Fruit fly (Drosophila melanogaster) whole organism, embryonic: ENCODE data around the gene CG31287.
A peak's percentile ranks its signal among the peaks of the same experiment; 100 is the strongest.

Experiments
- CG10321 ChIP-seq: fragments of 200-800 bp; sonication (Bioruptor generic); IDR thresholded peaks from 2 replicates; pipeline ENCODE4 v1.3.6; 2022; ENCODE audit warnings: missing biosample characterization, missing genetic modification characterization
- CG10366 ChIP-seq: fragments of 200-800 bp; sonication (Bioruptor generic); IDR thresholded peaks from 2 replicates; pipeline ENCODE4 v1.3.6; 2022; ENCODE audit warnings: missing biosample characterization, missing genetic modification characterization
- CG10959 ChIP-seq: fragments of 200-800 bp; sonication (Bioruptor generic); IDR thresholded peaks from 2 replicates; pipeline ENCODE4 v1.3.6; 2022; ENCODE audit warnings: missing biosample characterization, missing genetic modification characterization
- CG11247 ChIP-seq: fragments of 200-800 bp; sonication (Bioruptor generic); IDR thresholded peaks from 2 replicates; pipeline ENCODE4 v1.3.6; 2022; ENCODE audit warnings: missing biosample characterization, missing genetic modification characterization
- CG13894 ChIP-seq: fragments of 200-800 bp; sonication (Bioruptor generic); optimal IDR thresholded peaks from 3 replicates; lab custom pipeline; 2018; ENCODE audit warnings: missing biosample characterization, mild to moderate bottlenecking, missing genetic modification characterization, moderate library complexity
- CG14050 ChIP-seq: fragments of 200-800 bp; sonication (Bioruptor generic); IDR thresholded peaks from 3 replicates; pipeline ENCODE4 v1.3.6; 2022; ENCODE audit warnings: missing biosample characterization, missing genetic modification characterization
- CG14710 ChIP-seq: fragments of 200-800 bp; sonication (Bioruptor generic); optimal IDR thresholded peaks from 3 replicates; lab custom pipeline; 2019; ENCODE audit warnings: missing biosample characterization, mild to moderate bottlenecking, missing genetic modification characterization, moderate library complexity
- CG2875 ChIP-seq: fragments of 200-800 bp; sonication (Bioruptor generic); optimal IDR thresholded peaks from 2 replicates; lab custom pipeline; 2017; ENCODE audit warnings: missing biosample characterization, mild to moderate bottlenecking, missing genetic modification characterization, missing genetic modification reagents
- CG3281 ChIP-seq: fragments of 200-800 bp; sonication (Bioruptor generic); optimal IDR thresholded peaks from 3 replicates; lab custom pipeline; 2017; ENCODE audit warnings: missing biosample characterization, mild to moderate bottlenecking, missing genetic modification characterization
- CG4404 ChIP-seq: fragments of 200-800 bp; sonication (Bioruptor generic); IDR thresholded peaks from 2 replicates; pipeline ENCODE4 v1.3.6; 2022; ENCODE audit warnings: missing biosample characterization, missing genetic modification characterization
- CG4617 ChIP-seq: fragments of 200-800 bp; sonication (Bioruptor generic); optimal IDR thresholded peaks from 3 replicates; lab custom pipeline; 2016; ENCODE audit warnings: missing biosample characterization, missing genetic modification characterization, borderline replicate concordance
- CG6254 ChIP-seq: fragments of 200-800 bp; sonication (Bioruptor generic); optimal IDR thresholded peaks from 3 replicates; lab custom pipeline; 2017; ENCODE audit warnings: mild to moderate bottlenecking, missing biosample characterization, missing genetic modification reagents, missing genetic modification characterization
- CG6813 ChIP-seq: fragments of 200-800 bp; sonication (Bioruptor generic); optimal IDR thresholded peaks from 2 replicates; lab custom pipeline; 2017; ENCODE audit warnings: missing biosample characterization, missing genetic modification characterization, mild to moderate bottlenecking, moderate library complexity, missing genetic modification reagents
- CG7963 ChIP-seq: fragments of 200-800 bp; sonication (Bioruptor generic); IDR thresholded peaks from 3 replicates; pipeline ENCODE4 v1.3.6; 2022; ENCODE audit warnings: missing biosample characterization, missing genetic modification characterization; ENCODE audit not compliant: partially characterized antibody
- CG7987 ChIP-seq: fragments of 200-800 bp; sonication (Bioruptor generic); optimal IDR thresholded peaks from 2 replicates; lab custom pipeline; 2018; ENCODE audit warnings: missing biosample characterization, mild to moderate bottlenecking, missing genetic modification characterization, moderate library complexity
- CG8924 ChIP-seq: fragments of 200-800 bp; optimal IDR thresholded peaks from 3 replicates; lab custom pipeline; 2019; ENCODE audit warnings: missing biosample characterization, mild to moderate bottlenecking, missing genetic modification characterization, moderate library complexity
- CG9215 ChIP-seq: fragments of 200-800 bp; sonication (Bioruptor generic); IDR thresholded peaks from 2 replicates; pipeline ENCODE4 v1.3.6; 2022; ENCODE audit warnings: missing biosample characterization, missing genetic modification characterization
- CkIIα-i1 ChIP-seq: fragments of 200-800 bp; sonication (Bioruptor generic); IDR thresholded peaks from 2 replicates; pipeline ENCODE4 v1.3.6; 2022; ENCODE audit warnings: missing biosample characterization, missing genetic modification characterization
- Doc3 ChIP-seq: fragments of 200-800 bp; sonication (Bioruptor generic); IDR thresholded peaks from 3 replicates; pipeline ENCODE4 v1.3.6; 2022; ENCODE audit warnings: missing biosample characterization, missing genetic modification characterization; ENCODE audit not compliant: partially characterized antibody
- Fer2 ChIP-seq: fragments of 200-800 bp; sonication (Bioruptor generic); optimal IDR thresholded peaks from 2 replicates; lab custom pipeline; 2018; ENCODE audit warnings: missing biosample characterization, mild to moderate bottlenecking, missing genetic modification characterization, moderate library complexity
- H2.0 ChIP-seq: fragments of 200-800 bp; sonication (Bioruptor generic); IDR thresholded peaks from 2 replicates; pipeline ENCODE4 v1.3.6; 2022; ENCODE audit warnings: missing biosample characterization, missing genetic modification characterization
- HLH4C ChIP-seq: fragments of 200-800 bp; sonication (Bioruptor generic); IDR thresholded peaks from 3 replicates; pipeline ENCODE4 v1.3.6; 2022; ENCODE audit warnings: missing biosample characterization, missing genetic modification characterization; ENCODE audit not compliant: partially characterized antibody
- Myb ChIP-seq: fragments of 200-800 bp; sonication (Bioruptor generic); optimal IDR thresholded peaks from 2 replicates; lab custom pipeline; 2016; ENCODE audit warnings: missing biosample characterization, missing genetic modification characterization
- NFAT ChIP-seq: fragments of 200-800 bp; sonication (Bioruptor generic); IDR thresholded peaks from 2 replicates; pipeline ENCODE4 v1.3.6; 2022; ENCODE audit warnings: missing biosample characterization, missing genetic modification characterization
- Optix ChIP-seq: fragments of 200-800 bp; sonication (Bioruptor generic); IDR thresholded peaks from 3 replicates; pipeline ENCODE4 v1.3.6; 2022; ENCODE audit warnings: missing biosample characterization, missing genetic modification characterization
- Poxn ChIP-seq: fragments of 200-800 bp; sonication (Bioruptor generic); IDR thresholded peaks from 2 replicates; pipeline ENCODE4 v1.3.6; 2022; ENCODE audit warnings: missing biosample characterization, missing genetic modification characterization
- Xbp1 ChIP-seq: fragments of 200-800 bp; sonication (Bioruptor generic); optimal IDR thresholded peaks from 3 replicates; lab custom pipeline; 2016; ENCODE audit warnings: missing biosample characterization, mild to moderate bottlenecking, missing genetic modification characterization
- ab ChIP-seq: fragments of 200-800 bp; sonication (Bioruptor generic); optimal IDR thresholded peaks from 2 replicates; lab custom pipeline; 2016; ENCODE audit warnings: missing biosample characterization, missing genetic modification characterization
- az2 ChIP-seq: fragments of 200-800 bp; sonication (Bioruptor generic); optimal IDR thresholded peaks from 3 replicates; lab custom pipeline; 2016; ENCODE audit warnings: missing biosample characterization, missing genetic modification characterization
- bab2 ChIP-seq: fragments of 200-800 bp; sonication (Bioruptor generic); optimal IDR thresholded peaks from 2 replicates; lab custom pipeline; 2016; ENCODE audit warnings: missing biosample characterization, missing genetic modification characterization
- caup ChIP-seq: fragments of 200-800 bp; sonication (Bioruptor generic); optimal IDR thresholded peaks from 3 replicates; lab custom pipeline; 2017; ENCODE audit warnings: missing biosample characterization, mild to moderate bottlenecking, missing genetic modification characterization, moderate library complexity; ENCODE audit not compliant: severe bottlenecking
- crol ChIP-seq: fragments of 200-800 bp; sonication (Bioruptor generic); IDR thresholded peaks from 2 replicates; pipeline ENCODE4 v1.3.6; 2022; ENCODE audit warnings: missing biosample characterization, missing genetic modification characterization
- dysf ChIP-seq: fragments of 200-800 bp; sonication (Bioruptor generic); IDR thresholded peaks from 3 replicates; pipeline ENCODE4 v1.3.6; 2022; ENCODE audit warnings: missing biosample characterization, missing genetic modification characterization
- ems ChIP-seq: fragments of 200-800 bp; sonication (Bioruptor generic); optimal IDR thresholded peaks from 3 replicates; lab custom pipeline; 2016; ENCODE audit warnings: missing biosample characterization, missing genetic modification characterization
- esg ChIP-seq: fragments of 200-800 bp; sonication (Bioruptor generic); conservative IDR thresholded peaks from 2 replicates; pipeline ENCODE4 v1.3.6; 2022; ENCODE audit warnings: missing biosample characterization, missing genetic modification characterization
- eyg ChIP-seq: fragments of 200-800 bp; sonication (Bioruptor generic); optimal IDR thresholded peaks from 3 replicates; lab custom pipeline; 2016; ENCODE audit warnings: missing biosample characterization, missing genetic modification characterization
- fu2 ChIP-seq: fragments of 200-800 bp; sonication (Bioruptor generic); optimal IDR thresholded peaks from 2 replicates; lab custom pipeline; 2016; ENCODE audit warnings: missing biosample characterization, missing genetic modification characterization
- gro ChIP-seq: fragments of 200-800 bp; sonication (Bioruptor generic); optimal IDR thresholded peaks from 2 replicates; lab custom pipeline; 2016; ENCODE audit warnings: missing biosample characterization, missing genetic modification characterization
- inv ChIP-seq: fragments of 200-800 bp; sonication (Bioruptor generic); IDR thresholded peaks from 2 replicates; pipeline ENCODE4 v1.3.6; 2022; ENCODE audit warnings: missing biosample characterization, missing genetic modification characterization; ENCODE audit not compliant: partially characterized antibody
- jigr1 ChIP-seq: fragments of 200-800 bp; sonication (Bioruptor generic); IDR thresholded peaks from 3 replicates; pipeline ENCODE4 v1.3.6; 2022; ENCODE audit warnings: missing biosample characterization, missing genetic modification characterization
- mam ChIP-seq: fragments of 200-800 bp; sonication (Bioruptor generic); optimal IDR thresholded peaks from 3 replicates; lab custom pipeline; 2016; ENCODE audit warnings: missing biosample characterization, missing genetic modification characterization
- mirr ChIP-seq: fragments of 200-800 bp; sonication (Bioruptor generic); optimal IDR thresholded peaks from 3 replicates; lab custom pipeline; 2018; ENCODE audit warnings: missing biosample characterization, mild to moderate bottlenecking, missing genetic modification characterization
- prd ChIP-seq, 3 experiments: fragments of >200 bp in 2 of 3; fragments of 200-800 bp in 1 of 3; sonication (Bioruptor generic) in 1 of 3; optimal IDR thresholded peaks in 2 of 3; IDR thresholded peaks in 1 of 3; 2 replicates in 2 of 3; 3 replicates in 1 of 3; pipeline versions ENCODE4 v1.3.6 to Lab custom; 2017 to 2022; ENCODE audit warnings: missing biosample characterization in 1 of 3, missing genetic modification characterization in 1 of 3
- slou ChIP-seq: fragments of 200-800 bp; sonication (Bioruptor generic); optimal IDR thresholded peaks from 3 replicates; lab custom pipeline; 2016; ENCODE audit warnings: missing biosample characterization, missing genetic modification characterization
- sug ChIP-seq: fragments of 200-800 bp; optimal IDR thresholded peaks from 2 replicates; lab custom pipeline; 2019; ENCODE audit warnings: missing biosample characterization, mild to moderate bottlenecking, missing genetic modification characterization, moderate library complexity
- tup ChIP-seq: fragments of 200-800 bp; sonication (Bioruptor generic); optimal IDR thresholded peaks from 2 replicates; lab custom pipeline; 2016; ENCODE audit warnings: missing biosample characterization, mild to moderate bottlenecking, missing genetic modification characterization, moderate library complexity
- twi ChIP-seq: fragments of 200-800 bp; optimal IDR thresholded peaks from 2 replicates; lab custom pipeline; 2019; ENCODE audit warnings: missing biosample characterization, mild to moderate bottlenecking, missing genetic modification characterization, moderate library complexity
- unc-4 ChIP-seq: fragments of 200-800 bp; sonication (Bioruptor generic); IDR thresholded peaks from 2 replicates; pipeline ENCODE4 v1.3.6; 2022; ENCODE audit warnings: missing biosample characterization, missing genetic modification characterization; ENCODE audit not compliant: partially characterized antibody
- wdn ChIP-seq: fragments of 200-800 bp; sonication (Bioruptor generic); IDR thresholded peaks from 2 replicates; pipeline ENCODE4 v1.3.6; 2022; ENCODE audit warnings: missing biosample characterization, missing genetic modification characterization
- yki ChIP-seq: fragments of >200 bp; optimal IDR thresholded peaks from 3 replicates; lab custom pipeline; 2018

Gene CG31287

DNA sequence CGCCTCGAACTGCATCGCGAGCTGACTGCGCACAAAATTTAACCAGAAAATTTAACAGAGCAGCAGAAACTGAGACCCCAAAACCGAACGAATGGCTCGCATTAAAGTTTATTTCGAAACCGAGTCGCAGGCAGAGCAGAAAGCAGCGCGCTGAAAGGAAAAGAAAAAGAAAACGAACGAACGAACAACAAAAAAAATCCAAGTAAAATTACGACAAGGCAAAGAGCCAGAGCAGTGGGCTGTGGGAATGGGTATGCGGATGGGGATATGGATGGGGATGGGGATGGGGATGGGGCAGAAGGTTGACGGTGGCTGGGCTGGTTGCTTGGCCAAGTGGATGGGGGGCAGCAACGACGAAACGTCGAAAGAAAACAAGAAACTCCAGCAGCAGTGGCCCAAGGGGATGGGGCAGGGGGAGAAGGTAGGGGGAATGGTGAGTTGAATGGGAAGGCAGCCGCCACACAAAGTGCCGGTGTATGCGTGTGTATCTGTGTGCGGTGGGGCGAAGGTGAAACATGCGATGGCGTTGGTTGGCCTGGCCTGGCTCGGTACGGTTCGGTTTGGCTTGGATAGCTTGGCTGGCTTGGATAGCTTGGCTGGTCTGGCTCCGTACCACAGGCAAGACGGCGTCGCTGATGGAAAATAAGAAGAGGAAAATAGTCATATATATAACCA is 5.1 kb downstream of the CG31287 start (continued):
- TF ChIP-seq CG10321 (GFP tag; lab: Robert Waterston, UW): no peak
- TF ChIP-seq CG10959 (GFP tag; lab: Robert Waterston, UW): no peak
- no peak for TF ChIP-seq NFAT
- TF ChIP-seq wdn (GFP tag; lab: Robert Waterston, UW): no peak
- TF ChIP-seq fu2 (GFP tag; lab: Kevin White, UChicago): no peak
- peak; percentile 12; the same call in 1 of the 3 replicates for TF ChIP-seq dysf (GFP tag; lab: Robert Waterston, UW)
- no peak for TF ChIP-seq Myb (GFP tag; lab: Kevin White, UChicago)
- no peak for TF ChIP-seq Optix (GFP tag; lab: Robert Waterston, UW)
- no peak for TF ChIP-seq yki
- TF ChIP-seq CG2875 (GFP tag; lab: Kevin White, UChicago): no peak
- TF ChIP-seq ems (GFP tag; lab: Kevin White, UChicago): no peak
- TF ChIP-seq gro (GFP tag; lab: Kevin White, UChicago): no peak
- peak; percentile 64 for TF ChIP-seq mirr (GFP tag; lab: Kevin White, UChicago)
- no peak for TF ChIP-seq CG11247 (GFP tag; lab: Robert Waterston, UW)
- no peak for TF ChIP-seq slou (GFP tag; lab: Kevin White, UChicago)
- no peak for TF ChIP-seq CG4617 (GFP tag; lab: Kevin White, UChicago)
- 0 out of 3 replicates have a peak, but pooled peaks have one; percentile 11 for TF ChIP-seq HLH4C (GFP tag; lab: Robert Waterston, UW)
- TF ChIP-seq CG10366 (GFP tag; lab: Robert Waterston, UW): no peak
- TF ChIP-seq Doc3: no peak
- TF ChIP-seq jigr1 (GFP tag; lab: Robert Waterston, UW): no peak
- no peak for TF ChIP-seq CG8924 (tag; lab: Kevin White, UChicago)
- TF ChIP-seq CG6254: no peak
- no peak for TF ChIP-seq inv (GFP tag; lab: Robert Waterston, UW)
- no peak for TF ChIP-seq CG14050 (GFP tag; lab: Robert Waterston, UW)
- TF ChIP-seq prd (optimal IDR thresholded peaks at IDR 0.05; lab: Kevin White, UChicago): no peak
- TF ChIP-seq prd (GFP tag; IDR thresholded peaks at IDR 0.05; lab: Robert Waterston, UW): no peak
- no peak for TF ChIP-seq CG7987 (GFP tag; lab: Kevin White, UChicago)
- TF ChIP-seq caup (GFP tag; lab: Kevin White, UChicago): peak; percentile 28
- TF ChIP-seq CkIIα-i1 (GFP tag; lab: Robert Waterston, UW): no peak
- no peak for TF ChIP-seq esg (GFP tag; lab: Robert Waterston, UW)
- no peak for TF ChIP-seq ab (GFP tag; lab: Kevin White, UChicago)
- TF ChIP-seq CG4404 (GFP tag; lab: Robert Waterston, UW): no peak
- TF ChIP-seq H2.0: no peak
- no peak for TF ChIP-seq CG3281 (GFP tag; lab: Kevin White, UChicago)
- TF ChIP-seq twi (tag; lab: Kevin White, UChicago): no peak
- no peak for TF ChIP-seq mam
- TF ChIP-seq unc-4: no peak
- TF ChIP-seq az2 (GFP tag; lab: Kevin White, UChicago): no peak
- TF ChIP-seq Xbp1 (GFP tag; lab: Kevin White, UChicago): no peak
- no peak for TF ChIP-seq CG14710 (tag; lab: Kevin White, UChicago)
- TF ChIP-seq tup (GFP tag; lab: Kevin White, UChicago): no peak
- TF ChIP-seq eyg (GFP tag; lab: Kevin White, UChicago): no peak
- TF ChIP-seq bab2 (GFP tag; lab: Kevin White, UChicago): no peak
- TF ChIP-seq Fer2: no peak
- peak; percentile 46 for TF ChIP-seq sug
- TF ChIP-seq CG7963: no peak
- peak; percentile 28 for TF ChIP-seq CG6813 (GFP tag; lab: Kevin White, UChicago)
- peak; percentile 99 for TF ChIP-seq crol (GFP tag; lab: Robert Waterston, UW)
- 0 out of 2 replicates have a peak, but pooled peaks have one; percentile 11 for TF ChIP-seq Poxn (GFP tag; lab: Robert Waterston, UW)
- TF ChIP-seq CG9215 (GFP tag; lab: Robert Waterston, UW): no peak
- TF ChIP-seq CG13894 (tag; lab: Kevin White, UChicago): peak; percentile 91
